Worm (Caenorhabditis elegans) whole organism, early embryonic: ENCODE results near the gene irld-33.

ENCODE experiments used
- B0310.2 ChIP-seq: sonication (generic microtip); optimal IDR thresholded peaks from 2 replicates; lab custom pipeline; 2016; ENCODE audit warnings: mild to moderate bottlenecking, missing genetic modification characterization, missing compliant biosample characterization
- F13C5.2 ChIP-seq: sonication (generic microtip); optimal IDR thresholded peaks from 2 replicates; lab custom pipeline; 2017; ENCODE audit warnings: mild to moderate bottlenecking, missing genetic modification characterization, inconsistent platforms, missing compliant biosample characterization
- aly-1 ChIP-seq: sonication (generic microtip); optimal IDR thresholded peaks from 2 replicates; lab custom pipeline; 2016; ENCODE audit warnings: missing genetic modification characterization, missing compliant biosample characterization
- ama-1 ChIP-seq: fragments of 150-350 bp; optimal IDR thresholded peaks from 2 replicates; lab custom pipeline; 2014
- ceh-13 ChIP-seq: fragments of 200-800 bp; sonication (Bioruptor generic); optimal IDR thresholded peaks from 2 replicates; lab custom pipeline; 2018; ENCODE audit warnings: mild to moderate bottlenecking, missing genetic modification characterization, missing compliant biosample characterization
- ceh-36 ChIP-seq: sonication (generic microtip); optimal IDR thresholded peaks from 2 replicates; lab custom pipeline; 2016; ENCODE audit warnings: missing genetic modification characterization, inconsistent platforms, missing compliant biosample characterization
- ets-7 ChIP-seq: sonication (generic microtip); optimal IDR thresholded peaks from 2 replicates; lab custom pipeline; 2016; ENCODE audit warnings: missing genotype, missing genetic modification characterization, missing compliant biosample characterization
- flt-1 ChIP-seq: fragments of 200-800 bp; sonication (Bioruptor generic); IDR thresholded peaks from 2 replicates; pipeline ENCODE4 v1.3.6; 2022; ENCODE audit warnings: missing genetic modification characterization, missing compliant biosample characterization
- hmbx-1 ChIP-seq: sonication (generic microtip); optimal IDR thresholded peaks from 2 replicates; lab custom pipeline; 2016; ENCODE audit warnings: mild to moderate bottlenecking, missing genetic modification characterization, missing compliant biosample characterization
- hmg-4 ChIP-seq: fragments of 200-800 bp; sonication (Bioruptor generic); optimal IDR thresholded peaks from 2 replicates; lab custom pipeline; 2018; ENCODE audit warnings: mild to moderate bottlenecking, missing genetic modification characterization, missing compliant biosample characterization
- hnd-1 ChIP-seq: sonication (generic microtip); optimal IDR thresholded peaks from 2 replicates; lab custom pipeline; 2016; ENCODE audit warnings: missing genetic modification characterization, missing compliant biosample characterization
- pes-1 ChIP-seq: fragments of 200-800 bp; sonication (Bioruptor generic); IDR thresholded peaks from 2 replicates; pipeline ENCODE4 v1.3.6; 2022; ENCODE audit warnings: missing genetic modification reagents, missing genetic modification characterization, missing compliant biosample characterization
- scrt-1 ChIP-seq: fragments of 200-800 bp; sonication (Bioruptor generic); IDR thresholded peaks from 2 replicates; pipeline ENCODE4 v1.3.6; 2022; ENCODE audit warnings: missing genetic modification characterization, missing compliant biosample characterization
- sea-1 ChIP-seq: fragments of 200-800 bp; sonication (Bioruptor generic); conservative IDR thresholded peaks from 2 replicates; pipeline ENCODE4 v1.3.6; 2022; ENCODE audit warnings: missing genetic modification characterization, missing compliant biosample characterization
- tbx-11 ChIP-seq: fragments of 200-800 bp; sonication (Bioruptor generic); IDR thresholded peaks from 2 replicates; pipeline ENCODE4 v1.3.6; 2022; ENCODE audit warnings: missing genetic modification characterization, missing compliant biosample characterization
- tbx-37 ChIP-seq: fragments of 200-800 bp; sonication (Bioruptor generic); conservative IDR thresholded peaks from 2 replicates; pipeline ENCODE4 v1.3.6; 2022; ENCODE audit warnings: missing genetic modification reagents, missing genetic modification characterization, missing compliant biosample characterization
- tra-4 ChIP-seq: sonication (generic microtip); optimal IDR thresholded peaks from 2 replicates; lab custom pipeline; 2017; ENCODE audit warnings: missing genetic modification characterization, missing compliant biosample characterization

The irld-33 gene

DNA sequence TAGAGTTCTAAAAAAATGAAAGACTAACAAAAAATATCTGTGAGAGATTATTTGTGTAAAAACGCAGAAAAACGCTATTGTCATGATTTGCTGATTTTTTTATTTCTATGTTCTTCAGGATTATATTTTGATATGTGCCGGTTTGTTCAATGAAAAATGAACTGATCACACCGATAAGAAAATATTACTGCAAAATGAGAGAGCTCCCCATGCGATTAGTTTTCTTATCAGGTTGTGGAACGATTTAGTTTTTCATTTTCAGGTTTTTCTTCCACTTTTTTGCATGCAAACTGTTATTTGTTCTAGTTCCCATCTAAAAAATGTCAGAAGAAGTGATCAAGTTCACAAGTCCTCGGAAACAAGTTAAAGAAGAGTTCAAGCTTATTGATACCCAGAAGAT lies 10.6 kb upstream of the irld-33 start, which contains the start of gene btb-9:
btb-9 (plus strand) TSS at position 254 of the 400 bp plus-strand sequence.
- TF ChIP-seq sea-1 (GFP tag; lab: Robert Waterston, UW) (no peak), F13C5.2 (tag; lab: Kevin White, UChicago) (no peak), tra-4 (tag; lab: Kevin White, UChicago) (no peak), aly-1 (no peak), scrt-1 (no peak), hmbx-1 (tag; lab: Kevin White, UChicago) (no peak), B0310.2 (no peak), hnd-1 (tag; lab: Kevin White, UChicago) (no peak), ceh-13 (GFP tag; lab: Kevin White, UChicago) (no peak)

DNA sequence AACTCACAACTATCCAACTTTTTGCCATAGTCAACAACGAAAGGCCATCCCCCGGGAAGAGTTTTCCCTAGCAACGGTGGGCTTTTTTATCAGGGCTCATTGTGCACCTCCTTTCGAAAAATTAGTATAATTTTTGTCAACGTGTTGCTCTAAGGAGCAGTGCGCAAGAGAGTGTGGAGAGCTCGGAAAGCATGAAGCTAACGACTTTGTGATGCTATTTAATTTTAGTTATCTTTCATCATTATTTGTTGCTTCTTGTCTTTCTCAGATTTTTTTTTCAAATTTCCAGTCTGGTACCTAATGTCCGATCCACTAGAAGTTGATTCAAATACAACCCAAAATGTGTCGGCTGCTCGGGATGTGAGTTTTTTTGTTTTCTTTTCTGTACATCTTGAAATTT lies 8.7 kb upstream of the irld-33 start, which contains the start of gene ceh-81:
ceh-81 (plus strand) TSS at position 301 of the 400 bp plus-strand sequence.
- no peak for TF ChIP-seq flt-1 (GFP tag; lab: Robert Waterston, UW)
- TF ChIP-seq scrt-1: no peak
- no peak for TF ChIP-seq hmg-4 (GFP tag; lab: Kevin White, UChicago)
- TF ChIP-seq ets-7 (tag; lab: Kevin White, UChicago): no peak
- TF ChIP-seq hmbx-1 (tag; lab: Kevin White, UChicago): no peak
- TF ChIP-seq ceh-13 (GFP tag; lab: Kevin White, UChicago): no peak
- TF ChIP-seq ceh-36 (tag; lab: Kevin White, UChicago): no peak
- TF ChIP-seq F13C5.2 (tag; lab: Kevin White, UChicago): no peak
- no peak for TF ChIP-seq ama-1 (lab: Kevin White, UChicago)
- TF ChIP-seq tbx-37 (GFP tag; lab: Robert Waterston, UW): no peak
- no peak for TF ChIP-seq pes-1 (GFP tag; lab: Robert Waterston, UW)
- no peak for TF ChIP-seq tbx-11 (GFP tag; lab: Robert Waterston, UW)
- no peak for TF ChIP-seq sea-1 (GFP tag; lab: Robert Waterston, UW)
- TF ChIP-seq hnd-1 (tag; lab: Kevin White, UChicago): no peak

DNA sequence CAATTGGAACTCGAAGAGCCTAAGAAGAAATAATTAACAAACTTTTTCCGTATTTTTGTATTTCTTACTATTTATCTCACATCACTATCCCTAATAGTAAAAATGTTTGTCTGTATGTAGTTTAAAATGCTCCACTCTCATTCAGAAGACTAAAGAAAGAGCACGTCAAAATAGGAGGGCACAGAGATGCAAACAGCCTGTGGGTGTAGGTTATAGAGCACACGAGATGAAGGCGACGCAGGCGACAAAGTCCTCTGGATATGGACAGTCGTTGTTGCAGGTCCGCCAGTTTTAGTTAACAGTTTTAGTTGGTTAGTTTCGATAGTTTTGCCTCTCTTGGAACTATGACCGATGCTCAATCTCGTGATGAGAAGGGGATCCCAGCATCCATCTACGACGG lies 6.9 kb upstream of the irld-33 start, which contains the start of gene ceh-82:
ceh-82 (plus strand) TSS at position 301 of the 400 bp plus-strand sequence.
- no peak for TF ChIP-seq ceh-36 (tag; lab: Kevin White, UChicago)
- TF ChIP-seq ceh-13 (GFP tag; lab: Kevin White, UChicago): no peak
- no peak for TF ChIP-seq tra-4 (tag; lab: Kevin White, UChicago)
- no peak for TF ChIP-seq tbx-11 (GFP tag; lab: Robert Waterston, UW)
- TF ChIP-seq pes-1 (GFP tag; lab: Robert Waterston, UW): no peak
- no peak for TF ChIP-seq ama-1 (lab: Kevin White, UChicago)
- no peak for TF ChIP-seq aly-1
- TF ChIP-seq tbx-37 (GFP tag; lab: Robert Waterston, UW): no peak
- no peak for TF ChIP-seq F13C5.2 (tag; lab: Kevin White, UChicago)

DNA sequence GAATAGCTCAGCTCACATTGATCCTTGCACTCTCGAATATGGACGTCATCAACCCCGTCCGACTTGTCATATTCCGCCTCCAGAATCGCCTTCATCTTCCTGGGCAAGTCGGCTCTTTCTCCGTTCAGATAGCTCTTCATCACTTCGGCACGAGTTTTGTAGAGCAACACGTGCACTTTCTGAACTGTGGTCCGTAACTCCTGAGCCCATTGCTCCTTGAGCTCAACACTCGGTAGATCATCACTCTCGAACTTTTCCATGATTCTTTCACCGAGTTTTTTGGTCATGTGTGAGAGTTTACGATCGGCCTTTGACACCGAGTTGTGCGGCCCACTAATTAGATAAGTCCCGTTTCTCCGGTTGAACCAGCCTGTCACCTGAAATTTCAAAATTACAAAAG lies 3.7 kb upstream of the irld-33 start:
- no peak for TF ChIP-seq ama-1 (lab: Kevin White, UChicago)
- TF ChIP-seq tbx-11 (GFP tag; lab: Robert Waterston, UW): no peak
- no peak for TF ChIP-seq ceh-13 (GFP tag; lab: Kevin White, UChicago)
- no peak for TF ChIP-seq aly-1
- no peak for TF ChIP-seq hnd-1 (tag; lab: Kevin White, UChicago)
- TF ChIP-seq sea-1 (GFP tag; lab: Robert Waterston, UW): no peak
- TF ChIP-seq tbx-37 (GFP tag; lab: Robert Waterston, UW): no peak
- no peak for TF ChIP-seq hmbx-1 (tag; lab: Kevin White, UChicago)
- no peak for TF ChIP-seq ets-7 (tag; lab: Kevin White, UChicago)
- TF ChIP-seq F13C5.2 (tag; lab: Kevin White, UChicago): no peak
- TF ChIP-seq B0310.2: no peak
- no peak for TF ChIP-seq scrt-1
- TF ChIP-seq flt-1 (GFP tag; lab: Robert Waterston, UW): no peak
- TF ChIP-seq tra-4 (tag; lab: Kevin White, UChicago): no peak
- no peak for TF ChIP-seq hmg-4 (GFP tag; lab: Kevin White, UChicago)
- no peak for TF ChIP-seq pes-1 (GFP tag; lab: Robert Waterston, UW)
- no peak for TF ChIP-seq ceh-36 (tag; lab: Kevin White, UChicago)

DNA sequence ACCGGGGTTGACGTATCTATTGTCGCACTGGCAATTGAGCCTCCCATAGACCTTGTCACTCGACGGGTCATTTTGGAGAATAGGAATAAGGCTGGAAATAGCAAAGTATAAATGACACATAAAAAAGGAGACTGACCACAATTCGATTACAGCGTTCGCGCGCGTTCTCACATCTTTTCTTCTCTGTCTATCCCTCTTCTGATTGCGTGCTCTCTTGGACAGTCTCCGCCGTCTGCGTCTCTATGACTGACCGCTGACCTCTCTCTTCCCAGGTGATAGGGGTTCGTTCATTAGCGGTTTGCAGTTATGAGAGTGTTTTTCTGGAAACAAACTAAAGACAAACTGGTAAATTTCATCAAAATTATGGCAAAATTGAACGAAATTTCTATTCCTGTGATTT lies 2.5 kb upstream of the irld-33 start, which contains the start of gene ceh-83:
ceh-83 (minus strand) TSS at position 181 of the 400 bp plus-strand sequence.
- TF ChIP-seq tbx-37 (GFP tag; lab: Robert Waterston, UW): no peak
- TF ChIP-seq F13C5.2 (tag; lab: Kevin White, UChicago): no peak
- TF ChIP-seq tra-4 (tag; lab: Kevin White, UChicago): no peak
- TF ChIP-seq hnd-1 (tag; lab: Kevin White, UChicago): no peak
- no peak for TF ChIP-seq hmbx-1 (tag; lab: Kevin White, UChicago)
- no peak for TF ChIP-seq hmg-4 (GFP tag; lab: Kevin White, UChicago)

DNA sequence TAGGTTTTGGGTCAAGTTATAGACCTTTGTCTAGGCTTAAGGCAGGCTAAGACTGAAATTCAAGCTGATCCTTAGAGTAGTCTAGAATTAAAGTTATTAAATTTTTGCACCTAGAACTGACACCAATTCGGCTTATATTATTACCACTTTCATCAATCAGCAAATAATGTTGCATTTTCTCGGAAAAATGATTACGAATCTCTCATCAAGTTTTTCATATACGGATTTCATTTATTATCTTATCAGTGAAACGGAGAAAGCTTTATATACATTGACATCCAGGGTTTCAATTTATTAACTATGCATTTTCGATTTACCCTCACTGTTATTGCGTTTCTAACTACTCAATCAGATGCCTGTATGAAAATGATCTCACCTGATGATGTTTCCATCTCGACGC lies 2.4 kb downstream of the irld-33 start, which contains the start of gene K07G6.1:
K07G6.1 (plus strand) TSS at position 301 of the 400 bp plus-strand sequence.
- TF ChIP-seq tbx-11 (GFP tag; lab: Robert Waterston, UW): no peak
- no peak for TF ChIP-seq scrt-1
- no peak for TF ChIP-seq aly-1
- TF ChIP-seq flt-1 (GFP tag; lab: Robert Waterston, UW): no peak
- no peak for TF ChIP-seq ceh-13 (GFP tag; lab: Kevin White, UChicago)
- no peak for TF ChIP-seq hmg-4 (GFP tag; lab: Kevin White, UChicago)
- TF ChIP-seq pes-1 (GFP tag; lab: Robert Waterston, UW): no peak
- no peak for TF ChIP-seq tbx-37 (GFP tag; lab: Robert Waterston, UW)
- TF ChIP-seq ama-1 (lab: Kevin White, UChicago): no peak

DNA sequence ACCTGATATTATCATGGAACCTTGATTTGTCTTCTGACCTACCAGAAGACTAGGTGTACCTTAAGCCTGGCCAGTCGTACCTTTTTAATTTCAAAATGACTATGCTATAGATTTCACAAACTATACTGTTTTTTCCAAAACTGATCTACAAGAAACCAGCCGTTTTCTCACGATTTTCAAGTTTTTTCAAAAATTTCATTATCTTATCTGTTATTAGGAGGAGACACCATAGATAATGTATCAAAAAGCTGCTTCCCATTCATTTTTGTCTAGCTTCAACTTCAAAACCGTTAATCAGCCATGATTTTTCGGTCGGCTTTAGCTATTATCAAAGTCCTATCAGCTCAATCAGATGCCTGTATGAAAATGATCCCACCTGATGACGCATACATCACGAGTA lies 3.7 kb downstream of the irld-33 start, which contains the start of gene F36H5.12:
F36H5.12 (plus strand) TSS at position 301 of the 400 bp plus-strand sequence.
- TF ChIP-seq scrt-1 (no peak), ceh-36 (tag; lab: Kevin White, UChicago) (no peak), pes-1 (GFP tag; lab: Robert Waterston, UW) (no peak), ets-7 (tag; lab: Kevin White, UChicago) (no peak), aly-1 (no peak), ama-1 (lab: Kevin White, UChicago) (no peak), F13C5.2 (tag; lab: Kevin White, UChicago) (no peak), sea-1 (GFP tag; lab: Robert Waterston, UW) (no peak), tbx-37 (GFP tag; lab: Robert Waterston, UW) (no peak), tbx-11 (GFP tag; lab: Robert Waterston, UW) (no peak), tra-4 (tag; lab: Kevin White, UChicago) (no peak), hnd-1 (tag; lab: Kevin White, UChicago) (no peak), hmbx-1 (tag; lab: Kevin White, UChicago) (no peak), B0310.2 (no peak)
